Fruit fly (Drosophila melanogaster): Measurements from ENCODE around the gene Snx6.
A peak's percentile ranks its signal among the peaks of the same experiment; 100 is the strongest.

The Snx6 gene

DNA sequence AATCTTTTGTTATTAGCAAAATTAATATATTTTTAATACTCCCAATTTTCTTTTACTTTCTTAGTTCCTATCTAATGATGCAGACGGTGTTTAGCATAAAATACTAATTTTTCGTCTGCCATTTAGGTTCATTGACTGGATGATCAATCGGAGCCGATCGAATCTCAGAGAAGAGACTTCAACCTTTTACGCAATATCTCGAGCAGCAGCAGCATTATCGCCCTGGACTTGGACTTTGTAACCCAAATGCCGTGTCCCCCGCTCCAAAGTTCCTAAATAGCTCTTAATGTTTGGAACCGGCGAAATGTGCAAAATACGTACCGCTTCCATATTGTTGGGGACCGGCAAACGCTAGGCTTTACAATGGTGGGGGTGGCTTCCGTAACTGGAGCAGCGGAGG is 16.2 kb downstream of the Snx6 start:
- TF ChIP-seq Hr78 (GFP tag; optimal IDR thresholded peaks at IDR 0.05) (no peak), Hnf4 (GFP tag; optimal IDR thresholded peaks at IDR 0.05) (peak; percentile 60)

DNA sequence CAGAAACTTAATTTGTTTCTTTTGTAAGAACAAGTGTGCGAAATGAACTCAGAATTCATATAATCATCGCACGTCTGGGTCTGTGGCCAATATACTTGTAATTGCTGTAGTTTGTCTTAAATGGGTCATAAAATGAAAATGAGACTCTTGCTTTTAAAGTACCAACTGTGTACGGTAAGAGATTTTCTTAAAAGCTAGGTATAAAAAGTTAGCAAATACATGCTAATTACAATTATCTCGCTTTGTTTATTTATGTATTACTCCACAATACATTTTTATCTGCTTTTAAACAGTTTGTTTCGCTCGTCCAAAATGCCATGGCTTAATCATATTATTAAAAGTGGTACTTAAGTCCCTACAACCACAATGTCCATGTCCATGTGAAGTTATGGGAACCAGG is 16.8 kb downstream of the Snx6 start:
- TF ChIP-seq Rel (GFP tag; optimal IDR thresholded peaks at IDR 0.05), result no peak
- no peak for TF ChIP-seq Rel (tag; optimal IDR thresholded peaks at IDR 0.05)
- TF ChIP-seq Hr78 (GFP tag; optimal IDR thresholded peaks at IDR 0.05), result no peak
- TF ChIP-seq rgr (GFP tag; optimal IDR thresholded peaks at IDR 0.05), result no peak
- TF ChIP-seq GATAd (GFP tag; optimal IDR thresholded peaks at IDR 0.05), result no peak
- TF ChIP-seq tai (GFP tag; optimal IDR thresholded peaks at IDR 0.05), result no peak
- TF ChIP-seq CrebA (GFP tag; optimal IDR thresholded peaks at IDR 0.05; ENCODE audit: borderline replicate concordance), result no peak
- no peak for TF ChIP-seq Jra (GFP tag; optimal IDR thresholded peaks at IDR 0.05)
- TF ChIP-seq Hr83 (GFP tag; optimal IDR thresholded peaks at IDR 0.05; ENCODE audit: poor library complexity, severe bottlenecking), result no peak
- no peak for TF ChIP-seq dmrt93B (GFP tag; optimal IDR thresholded peaks at IDR 0.05)
- no peak for TF ChIP-seq CG32264 (GFP tag; optimal IDR thresholded peaks at IDR 0.05)
- TF ChIP-seq ey (GFP tag; optimal IDR thresholded peaks at IDR 0.05), result no peak
- no peak for TF ChIP-seq HLH106 (tag; optimal IDR thresholded peaks at IDR 0.05)
- TF ChIP-seq jim (GFP tag; optimal IDR thresholded peaks at IDR 0.05), result no peak
- no peak for TF ChIP-seq Myc (optimal IDR thresholded peaks at IDR 0.05)
- TF ChIP-seq pan (optimal IDR thresholded peaks at IDR 0.05), result no peak
- TF ChIP-seq dsf (GFP tag; optimal IDR thresholded peaks at IDR 0.05; ENCODE audit: borderline replicate concordance), result no peak
- TF ChIP-seq Abd-B (GFP tag; optimal IDR thresholded peaks at IDR 0.05), result no peak
- no peak for TF ChIP-seq OdsH (GFP tag; optimal IDR thresholded peaks at IDR 0.05)

- TF ChIP-seq ey (GFP tag; optimal IDR thresholded peaks at IDR 0.05) (no peak), N (GFP tag; optimal IDR thresholded peaks at IDR 0.05) (no peak), Hnf4 (GFP tag; optimal IDR thresholded peaks at IDR 0.05) (peak; percentile 10)
Measured at dm6 chr2L:8202569-8202968, 18.0 kb downstream of the Snx6 start.

dm6 chr2L:8198757-8199156 is 21.8 kb downstream of the Snx6 start, which contains the start of gene PGAP5:
Gene PGAP5 (plus strand): TSS chr2L:8198882.
- TF ChIP-seq dsf (GFP tag; optimal IDR thresholded peaks at IDR 0.05; ENCODE audit: borderline replicate concordance), result peak; percentile 13
- no peak for TF ChIP-seq ey (GFP tag; optimal IDR thresholded peaks at IDR 0.05)
- TF ChIP-seq foxo (GFP tag; optimal IDR thresholded peaks at IDR 0.05), result no peak
- TF ChIP-seq Jra (GFP tag; optimal IDR thresholded peaks at IDR 0.05), result peak; percentile 3
- TF ChIP-seq lola (GFP tag; optimal IDR thresholded peaks at IDR 0.05), result no peak
- TF ChIP-seq CG9705 (GFP tag; optimal IDR thresholded peaks at IDR 0.05), result no peak
- TF ChIP-seq dl (GFP tag; optimal IDR thresholded peaks at IDR 0.05; ENCODE audit: insufficient read depth in 1 of 2, partially characterized antibody in 2 of 2), result no peak
- peak; percentile 39 for TF ChIP-seq br (GFP tag; optimal IDR thresholded peaks at IDR 0.05)
- no peak for TF ChIP-seq Myc (optimal IDR thresholded peaks at IDR 0.05)
- no peak for TF ChIP-seq fru (GFP tag; optimal IDR thresholded peaks at IDR 0.05)
- no peak for TF ChIP-seq CrebA (GFP tag; optimal IDR thresholded peaks at IDR 0.05; ENCODE audit: borderline replicate concordance)
- TF ChIP-seq OdsH (GFP tag; optimal IDR thresholded peaks at IDR 0.05), result no peak
- peak; percentile 10 for TF ChIP-seq Hr83 (GFP tag; optimal IDR thresholded peaks at IDR 0.05; ENCODE audit: poor library complexity, severe bottlenecking)
- TF ChIP-seq usp (GFP tag; optimal IDR thresholded peaks at IDR 0.05), result no peak
- TF ChIP-seq tai (GFP tag; optimal IDR thresholded peaks at IDR 0.05), result no peak
- TF ChIP-seq Abd-B (GFP tag; optimal IDR thresholded peaks at IDR 0.05), result no peak
- no peak for TF ChIP-seq psq (GFP tag; optimal IDR thresholded peaks at IDR 0.05)
- TF ChIP-seq dmrt93B (GFP tag; optimal IDR thresholded peaks at IDR 0.05), result no peak
- TF ChIP-seq sv (GFP tag; optimal IDR thresholded peaks at IDR 0.05), result peak; percentile 12
- TF ChIP-seq pan (optimal IDR thresholded peaks at IDR 0.05), result no peak
- TF ChIP-seq Rel (GFP tag; optimal IDR thresholded peaks at IDR 0.05), result no peak
- no peak for TF ChIP-seq Rel (tag; optimal IDR thresholded peaks at IDR 0.05)
- TF ChIP-seq Dfd (GFP tag; optimal IDR thresholded peaks at IDR 0.05), result no peak
- TF ChIP-seq Dif (GFP tag; optimal IDR thresholded peaks at IDR 0.05; ENCODE audit: partially characterized antibody), result no peak
- no peak for TF ChIP-seq Hr78 (GFP tag; optimal IDR thresholded peaks at IDR 0.05)
- TF ChIP-seq HLH106 (tag; optimal IDR thresholded peaks at IDR 0.05), result no peak
- TF ChIP-seq Mio (GFP tag; optimal IDR thresholded peaks at IDR 0.05), result no peak
- no peak for TF ChIP-seq sage (GFP tag; optimal IDR thresholded peaks at IDR 0.05)
- no peak for TF ChIP-seq woc (GFP tag; optimal IDR thresholded peaks at IDR 0.05)
- TF ChIP-seq Vsx2 (GFP tag; optimal IDR thresholded peaks at IDR 0.05; ENCODE audit: partially characterized antibody), result no peak
- TF ChIP-seq Sp1 (GFP tag; optimal IDR thresholded peaks at IDR 0.05), result no peak
- no peak for TF ChIP-seq GATAd (GFP tag; optimal IDR thresholded peaks at IDR 0.05)
- TF ChIP-seq jim (GFP tag; optimal IDR thresholded peaks at IDR 0.05), result no peak
- no peak for TF ChIP-seq h (GFP tag; optimal IDR thresholded peaks at IDR 0.05)
- TF ChIP-seq CG32264 (GFP tag; optimal IDR thresholded peaks at IDR 0.05), result no peak
- no peak for TF ChIP-seq brk (GFP tag; optimal IDR thresholded peaks at IDR 0.05)
- TF ChIP-seq N (GFP tag; optimal IDR thresholded peaks at IDR 0.05), result no peak
- TF ChIP-seq Hnf4 (GFP tag; optimal IDR thresholded peaks at IDR 0.05), result peak; percentile 77
- TF ChIP-seq rgr (GFP tag; optimal IDR thresholded peaks at IDR 0.05), result no peak

Data from whole organism, wandering third instar larva.